Worm (Caenorhabditis elegans) whole organism, mixed stage, embryonic: ENCODE data around the gene T26H5.4.

ENCODE experiments used
- blmp-1 ChIP-seq: fragments of 150-350 bp; optimal IDR thresholded peaks from 2 replicates; lab custom pipeline; 2014; ENCODE audit warnings: missing biosample characterization, missing genetic modification characterization
- drap-1 ChIP-seq: fragments of 200-800 bp; sonication (Bioruptor generic); optimal IDR thresholded peaks from 3 replicates; lab custom pipeline; 2018; ENCODE audit warnings: mild to moderate bottlenecking, missing genetic modification characterization, missing compliant biosample characterization
- elt-3 ChIP-seq: fragments of 150-350 bp; optimal IDR thresholded peaks from 2 replicates; lab custom pipeline; 2014; ENCODE audit warnings: missing biosample characterization, missing genetic modification characterization
- ham-2 ChIP-seq: fragments of 200-800 bp; sonication (Bioruptor generic); optimal IDR thresholded peaks from 2 replicates; lab custom pipeline; 2018; ENCODE audit warnings: mild to moderate bottlenecking, missing genetic modification characterization, missing compliant biosample characterization
- lin-13 ChIP-seq: fragments of 150-350 bp; optimal IDR thresholded peaks from 2 replicates; lab custom pipeline; 2014; ENCODE audit warnings: missing biosample characterization, missing genetic modification characterization
- mep-1 ChIP-seq: fragments of 150-350 bp; optimal IDR thresholded peaks from 2 replicates; lab custom pipeline; 2017; ENCODE audit warnings: missing biosample characterization, missing genetic modification reagents, missing genetic modification characterization, inconsistent platforms
- nhr-12 ChIP-seq: fragments of 150-350 bp; optimal IDR thresholded peaks from 2 replicates; lab custom pipeline; 2014; ENCODE audit warnings: missing biosample characterization, missing genetic modification characterization
- nhr-28 ChIP-seq: fragments of 150-350 bp; optimal IDR thresholded peaks from 2 replicates; lab custom pipeline; 2014; ENCODE audit warnings: missing biosample characterization, missing genetic modification characterization
- snpc-4 ChIP-seq: fragments of 150-350 bp; optimal IDR thresholded peaks from 2 replicates; lab custom pipeline; 2014; ENCODE audit warnings: missing biosample characterization, missing genetic modification characterization
- unc-62 ChIP-seq: fragments of 150-350 bp; optimal IDR thresholded peaks from 2 replicates; lab custom pipeline; 2014; ENCODE audit warnings: missing biosample characterization, missing genetic modification reagents, missing genetic modification characterization

- TF ChIP-seq ham-2 (GFP tag; lab: Kevin White, UChicago) (no peak), unc-62 (GFP tag; lab: Kevin White, UChicago) (no peak), blmp-1 (no peak), nhr-28 (no peak), drap-1 (GFP tag; lab: Kevin White, UChicago) (no peak), lin-13 (tag; lab: Kevin White, UChicago) (no peak), snpc-4 (tag; lab: Kevin White, UChicago) (no peak), mep-1 (tag; lab: Kevin White, UChicago) (no peak), elt-3 (no peak), nhr-12 (tag; lab: Kevin White, UChicago) (no peak)
These were observed 35.9 kb downstream of the T26H5.4 start, which contains the start of gene srbc-63 for ce11 chrV:15412625-15413024.
